4 fruit fly cellular contexts compared by ENCODE assay signal in genomic region chr3L:1810288-1810687, dm6.
TF ChIP-seq lines count a peak whose summit lies in the region.

GV1 (plus strand) TSS chr3L:1810588.

- no peak for TF ChIP-seq CTCF in whole organism, embryonic (GFP tag; optimal IDR thresholded peaks at IDR 0.05; lab: Kevin White, UChicago)

TF ChIP-seq in whole organism, embryonic, 481 proteins besides CTCF, POLR2A, EP300 and RAD21 (continues in another document):
- TF ChIP-seq Atf6 (GFP tag; IDR thresholded peaks at IDR 0.05; lab: Robert Waterston, UW) (0 out of 2 replicates have a peak, but pooled peaks have one; percentile 8), CG7357 (GFP tag; IDR thresholded peaks at IDR 0.05; lab: Robert Waterston, UW) (no peak), CG10209 (GFP tag; optimal IDR thresholded peaks at IDR 0.05; lab: Kevin White, UChicago) (no peak), Opbp (GFP tag; IDR thresholded peaks at IDR 0.05; lab: Robert Waterston, UW; ENCODE audit: partially characterized antibody) (no peak), CG12769 (tag; optimal IDR thresholded peaks at IDR 0.05; lab: Kevin White, UChicago) (peak; percentile 66), bsh (GFP tag; optimal IDR thresholded peaks at IDR 0.05; lab: Kevin White, UChicago) (peak in 1 of 2 experiments; percentile 94), vfl (GFP tag; optimal IDR thresholded peaks at IDR 0.05; lab: Kevin White, UChicago) (no peak), zf30C (GFP tag; optimal IDR thresholded peaks at IDR 0.05; lab: Kevin White, UChicago) (no peak), usp (GFP tag; optimal IDR thresholded peaks at IDR 0.05; lab: Kevin White, UChicago) (no peak), CG2678 (tag; optimal IDR thresholded peaks at IDR 0.05; lab: Kevin White, UChicago) (no peak), CG10959 (GFP tag; IDR thresholded peaks at IDR 0.05; lab: Robert Waterston, UW) (no peak), CG1529 (GFP tag; optimal IDR thresholded peaks at IDR 0.05; lab: Kevin White, UChicago) (no peak), CG3726 (GFP tag; IDR thresholded peaks at IDR 0.05; lab: Robert Waterston, UW) (no peak), vvl (GFP tag; IDR thresholded peaks at IDR 0.05; lab: Robert Waterston, UW) (peak; percentile 15; the same call in 1 of the 2 replicates), CG10543 (GFP tag; optimal IDR thresholded peaks at IDR 0.05; lab: Kevin White, UChicago) (peak; percentile 51), dimm (GFP tag; IDR thresholded peaks at IDR 0.05; lab: Robert Waterston, UW) (no peak), pzg (GFP tag; optimal IDR thresholded peaks at IDR 0.05; lab: Kevin White, UChicago) (no peak), CG3065 (GFP tag; optimal IDR thresholded peaks at IDR 0.05; lab: Kevin White, UChicago) (no peak), chm (GFP tag; IDR thresholded peaks at IDR 0.05; lab: Robert Waterston, UW) (0 out of 2 replicates have a peak, but pooled peaks have one; percentile 17), HLH3B (GFP tag; IDR thresholded peaks at IDR 0.05; lab: Robert Waterston, UW) (no peak), CG34376 (GFP tag; optimal IDR thresholded peaks at IDR 0.05; lab: Kevin White, UChicago) (peak; percentile 3), lab (GFP tag; optimal IDR thresholded peaks at IDR 0.05; lab: Kevin White, UChicago) (peak; percentile 9), NK7.1 (GFP tag; optimal IDR thresholded peaks at IDR 0.05; lab: Kevin White, UChicago) (no peak)

TF ChIP-seq in whole organism, prepupa, 60 proteins besides CTCF, POLR2A, EP300 and RAD21 (continues in another document):
- TF ChIP-seq Sox14 (GFP tag; optimal IDR thresholded peaks at IDR 0.05; lab: Kevin White, UChicago) (peak; percentile 0), dac (GFP tag; optimal IDR thresholded peaks at IDR 0.05; lab: Kevin White, UChicago) (no peak), CG31627 (GFP tag; optimal IDR thresholded peaks at IDR 0.05; lab: Kevin White, UChicago) (no peak), Eip78C (GFP tag; lab: Kevin White, UChicago) (peak; percentile 75), CG6163 (GFP tag; IDR thresholded peaks at IDR 0.05; lab: Robert Waterston, UW) (peak; percentile 90), net (GFP tag; optimal IDR thresholded peaks at IDR 0.05; lab: Kevin White, UChicago) (peak; percentile 76), fd85E (GFP tag; optimal IDR thresholded peaks at IDR 0.05; lab: Kevin White, UChicago) (no peak), CG11762 (GFP tag; optimal IDR thresholded peaks at IDR 0.05; lab: Kevin White, UChicago; ENCODE audit: insufficient read depth) (no peak), CG8632 (GFP tag; optimal IDR thresholded peaks at IDR 0.05; lab: Kevin White, UChicago) (peak; percentile 28), ss (GFP tag; optimal IDR thresholded peaks at IDR 0.05; lab: Kevin White, UChicago) (peak; percentile 96 to 97), Sox102F (GFP tag; optimal IDR thresholded peaks at IDR 0.05; lab: Kevin White, UChicago) (peak; percentile 37), Sox15 (GFP tag; optimal IDR thresholded peaks at IDR 0.05; lab: Kevin White, UChicago) (no peak), CG8119 (GFP tag; IDR thresholded peaks at IDR 0.05; lab: Robert Waterston, UW) (peak; percentile 86), Blimp-1 (GFP tag; optimal IDR thresholded peaks at IDR 0.05; lab: Kevin White, UChicago) (peak; percentile 82), Smox (GFP tag; optimal IDR thresholded peaks at IDR 0.05; lab: Kevin White, UChicago) (no peak), Lpt (GFP tag; optimal IDR thresholded peaks at IDR 0.05; lab: Kevin White, UChicago) (peak; percentile 57), Ets96B (tag; optimal IDR thresholded peaks at IDR 0.05; lab: Kevin White, UChicago) (peak; percentile 83), CG6808 (GFP tag; optimal IDR thresholded peaks at IDR 0.05; lab: Kevin White, UChicago) (peak; percentile 95), spab (GFP tag; optimal IDR thresholded peaks at IDR 0.05; lab: Kevin White, UChicago) (peak; percentile 87), pdm3 (GFP tag; optimal IDR thresholded peaks at IDR 0.05; lab: Kevin White, UChicago) (no peak), CG11294 (GFP tag; IDR thresholded peaks at IDR 0.05; lab: Robert Waterston, UW) (peak; percentile 39; the same call in 1 of the 2 replicates), OdsH (GFP tag; optimal IDR thresholded peaks at IDR 0.05; lab: Kevin White, UChicago) (no peak), CG7368 (GFP tag; optimal IDR thresholded peaks at IDR 0.05; lab: Kevin White, UChicago) (no peak), CG8319 (GFP tag; optimal IDR thresholded peaks at IDR 0.05; lab: Kevin White, UChicago) (no peak)

TF ChIP-seq in whole organism, pupa, 21 proteins besides CTCF, POLR2A, EP300 and RAD21:
- TF ChIP-seq EcR (GFP tag; optimal IDR thresholded peaks at IDR 0.05; lab: Kevin White, UChicago) (peak; percentile 77), rn (GFP tag; IDR thresholded peaks at IDR 0.05; lab: Robert Waterston, UW) (no peak), Pif1B (GFP tag; optimal IDR thresholded peaks at IDR 0.05; lab: Kevin White, UChicago) (peak; percentile 73), CG13204 (GFP tag; optimal IDR thresholded peaks at IDR 0.05; lab: Kevin White, UChicago) (peak; percentile 95), Ets98B (GFP tag; IDR thresholded peaks at IDR 0.05; lab: Robert Waterston, UW) (peak; percentile 80), CG8159 (tag; optimal IDR thresholded peaks at IDR 0.05; lab: Kevin White, UChicago) (peak; percentile 80), CG14655 (GFP tag; optimal IDR thresholded peaks at IDR 0.05; lab: Kevin White, UChicago) (peak; percentile 70), CG34367 (tag; optimal IDR thresholded peaks at IDR 0.05; lab: Kevin White, UChicago) (peak; percentile 83), CG32121 (GFP tag; IDR thresholded peaks at IDR 0.05; lab: Robert Waterston, UW) (peak; percentile 71), CG8301 (tag; optimal IDR thresholded peaks at IDR 0.05; lab: Kevin White, UChicago) (peak; percentile 69), D1 (tag; optimal IDR thresholded peaks at IDR 0.05; lab: Kevin White, UChicago) (peak; percentile 8), gl (tag; optimal IDR thresholded peaks at IDR 0.05; lab: Kevin White, UChicago) (peak; percentile 95), fd96Ca (GFP tag; IDR thresholded peaks at IDR 0.05; lab: Robert Waterston, UW) (peak; percentile 72; the same call in 2 of the 3 replicates), CG9948 (tag; optimal IDR thresholded peaks at IDR 0.05; lab: Kevin White, UChicago) (peak; percentile 52), CG12605 (GFP tag; IDR thresholded peaks at IDR 0.05; lab: Robert Waterston, UW) (peak; percentile 96), Snoo (tag; optimal IDR thresholded peaks at IDR 0.05; lab: Kevin White, UChicago) (peak; percentile 48), Pif1A (GFP tag; optimal IDR thresholded peaks at IDR 0.05; lab: Kevin White, UChicago) (peak; percentile 78), CG15710 (tag; optimal IDR thresholded peaks at IDR 0.05; lab: Kevin White, UChicago) (peak; percentile 82), CG10348 (GFP tag; IDR thresholded peaks at IDR 0.05; lab: Robert Waterston, UW) (no peak), CG17806 (tag; optimal IDR thresholded peaks at IDR 0.05; lab: Kevin White, UChicago) (peak; percentile 72), CG4496 (GFP tag; IDR thresholded peaks at IDR 0.05; lab: Robert Waterston, UW) (peak; percentile 88)

TF ChIP-seq in whole organism, wandering third instar larva, 38 proteins besides CTCF, POLR2A, EP300 and RAD21:
- peak; percentile 40 for TF ChIP-seq h (GFP tag; optimal IDR thresholded peaks at IDR 0.05; lab: Kevin White, UChicago)
- no peak for TF ChIP-seq usp (GFP tag; optimal IDR thresholded peaks at IDR 0.05; lab: Kevin White, UChicago)
- TF ChIP-seq Abd-B (GFP tag; optimal IDR thresholded peaks at IDR 0.05; lab: Kevin White, UChicago) = no peak
- no peak for TF ChIP-seq Hr78 (GFP tag; optimal IDR thresholded peaks at IDR 0.05; lab: Kevin White, UChicago)
- TF ChIP-seq Sp1 (GFP tag; optimal IDR thresholded peaks at IDR 0.05; lab: Kevin White, UChicago) = peak; percentile 33
- no peak for TF ChIP-seq dl (GFP tag; optimal IDR thresholded peaks at IDR 0.05; lab: Kevin White, UChicago; ENCODE audit: insufficient read depth in 1 of 2, partially characterized antibody in 2 of 2)
- TF ChIP-seq Dfd (GFP tag; optimal IDR thresholded peaks at IDR 0.05; lab: Kevin White, UChicago) = no peak
- no peak for TF ChIP-seq Rel (GFP tag; optimal IDR thresholded peaks at IDR 0.05; lab: Kevin White, UChicago)
- no peak for TF ChIP-seq Rel (tag; optimal IDR thresholded peaks at IDR 0.05; lab: Kevin White, UChicago)
- TF ChIP-seq GATAd (GFP tag; optimal IDR thresholded peaks at IDR 0.05; lab: Kevin White, UChicago) = no peak
- TF ChIP-seq sage (GFP tag; optimal IDR thresholded peaks at IDR 0.05; lab: Kevin White, UChicago) = peak; percentile 20
- no peak for TF ChIP-seq foxo (GFP tag; optimal IDR thresholded peaks at IDR 0.05; lab: Kevin White, UChicago)

Comparison
In these comparisons a context has a peak if more than half of its experiments do, and no peak if none do; other contexts are left out.
1. Of the 7 proteins assayed by ChIP-seq in both whole organism, embryonic and whole organism, prepupa: peak only in whole organism, embryonic: none; only in whole organism, prepupa: Blimp-1, CG16779, CG6854, Gug, Lpt and Sox102F; in both: none; in neither: 1.